Fruit fly (Drosophila melanogaster): Measurements from ENCODE around the gene Or85e.
A peak's percentile ranks its signal among the peaks of the same experiment; 100 is the strongest.

Gene Or85e

dm6 chr3R:8670529-8671491 lies 35.1 kb upstream of the Or85e start, which contains the start of gene p (continued):
- TF ChIP-seq cad (GFP tag; optimal IDR thresholded peaks at IDR 0.05): no peak
- peak; percentile 41 for TF ChIP-seq Sox102F (GFP tag; optimal IDR thresholded peaks at IDR 0.05)
- TF ChIP-seq Hmx (GFP tag; optimal IDR thresholded peaks at IDR 0.05): no peak
- TF ChIP-seq ftz-f1 (GFP tag; optimal IDR thresholded peaks at IDR 0.05): no peak
- TF ChIP-seq disco-r (GFP tag; optimal IDR thresholded peaks at IDR 0.05): no peak
- TF ChIP-seq chm (GFP tag; IDR thresholded peaks at IDR 0.05): 0 out of 2 replicates have a peak, but pooled peaks have one; percentile 32
- TF ChIP-seq CG18764 (GFP tag; optimal IDR thresholded peaks at IDR 0.05): peak; percentile 27
- no peak for TF ChIP-seq lov (optimal IDR thresholded peaks at IDR 0.05)
- TF ChIP-seq lov (GFP tag; IDR thresholded peaks at IDR 0.05): no peak
- TF ChIP-seq CG34422 (GFP tag; IDR thresholded peaks at IDR 0.05): no peak
- TF ChIP-seq YL-1 (GFP tag; optimal IDR thresholded peaks at IDR 0.05): peak; percentile 16
- TF ChIP-seq CG15479 (GFP tag; optimal IDR thresholded peaks at IDR 0.05): peak; percentile 68
- peak; percentile 25 for TF ChIP-seq CG7786 (GFP tag; optimal IDR thresholded peaks at IDR 0.05)
- peak; percentile 61 for TF ChIP-seq CG32772 (GFP tag; IDR thresholded peaks at IDR 0.05)
- TF ChIP-seq CG1602 (GFP tag; optimal IDR thresholded peaks at IDR 0.05): no peak
- peak; percentile 34 for TF ChIP-seq CG10979 (tag; optimal IDR thresholded peaks at IDR 0.05)
- TF ChIP-seq ara (GFP tag; IDR thresholded peaks at IDR 0.05): no peak
- TF ChIP-seq repo (GFP tag; optimal IDR thresholded peaks at IDR 0.05): peak; percentile 52
- TF ChIP-seq CG31365 (tag; optimal IDR thresholded peaks at IDR 0.05): no peak
- peak; percentile 71 for TF ChIP-seq CG17359 (tag; optimal IDR thresholded peaks at IDR 0.05)
- TF ChIP-seq Camta (GFP tag; optimal IDR thresholded peaks at IDR 0.05): no peak
- peak; percentile 13 for TF ChIP-seq nau (GFP tag; optimal IDR thresholded peaks at IDR 0.05)
- no peak for TF ChIP-seq Gug (GFP tag; IDR thresholded peaks at IDR 0.05)
- TF ChIP-seq Optix (GFP tag; IDR thresholded peaks at IDR 0.05): no peak
- no peak for TF ChIP-seq crp (GFP tag; optimal IDR thresholded peaks at IDR 0.05)
- TF ChIP-seq CG11695 (GFP tag; IDR thresholded peaks at IDR 0.05): peak; percentile 26; the same call in 1 of the 3 replicates
- TF ChIP-seq CG32532 (GFP tag; IDR thresholded peaks at IDR 0.05): peak; percentile 55; the same call in 1 of the 2 replicates
- TF ChIP-seq pan (optimal IDR thresholded peaks at IDR 0.05): no peak
- TF ChIP-seq pan (GFP tag; optimal IDR thresholded peaks at IDR 0.05 in 1 of 2, IDR thresholded peaks at IDR 0.05 in 1 of 2): peak in 1 of 2 experiments; percentile 45
- peak; percentile 21 for TF ChIP-seq Fer3 (tag; optimal IDR thresholded peaks at IDR 0.05)
- TF ChIP-seq Usf (GFP tag; optimal IDR thresholded peaks at IDR 0.05): no peak
- TF ChIP-seq Spps (tag; optimal IDR thresholded peaks at IDR 0.05): no peak
- TF ChIP-seq Chrac-16 (GFP tag; optimal IDR thresholded peaks at IDR 0.05): no peak
- TF ChIP-seq otp (GFP tag; IDR thresholded peaks at IDR 0.05): no peak
- TF ChIP-seq Myb (GFP tag; optimal IDR thresholded peaks at IDR 0.05): peak; percentile 32
- no peak for TF ChIP-seq Lpt (GFP tag; optimal IDR thresholded peaks at IDR 0.05)
- TF ChIP-seq crc (GFP tag; optimal IDR thresholded peaks at IDR 0.05): peak; percentile 7
- TF ChIP-seq MTF-1 (GFP tag; optimal IDR thresholded peaks at IDR 0.05; ENCODE audit: borderline replicate concordance): no peak
- TF ChIP-seq CG2116 (GFP tag; optimal IDR thresholded peaks at IDR 0.05): no peak
- 0 out of 3 replicates have a peak, but pooled peaks have one; percentile 11 for TF ChIP-seq dysf (GFP tag; IDR thresholded peaks at IDR 0.05)
- peak; percentile 37 for TF ChIP-seq CG8359 (GFP tag; optimal IDR thresholded peaks at IDR 0.05; ENCODE audit: borderline replicate concordance)
- no peak for TF ChIP-seq Ssrp (tag; optimal IDR thresholded peaks at IDR 0.05)
- peak; percentile 0 for TF ChIP-seq CG9609 (GFP tag; optimal IDR thresholded peaks at IDR 0.05)
- TF ChIP-seq Sry-δ (GFP tag; optimal IDR thresholded peaks at IDR 0.05): no peak
- TF ChIP-seq Trl (optimal IDR thresholded peaks at IDR 0.05): no peak
- peak; percentile 27 for TF ChIP-seq Trl (GFP tag; optimal IDR thresholded peaks at IDR 0.05)
- peak; percentile 61 for TF ChIP-seq BtbVII (GFP tag; optimal IDR thresholded peaks at IDR 0.05)
- TF ChIP-seq CG17385 (GFP tag; optimal IDR thresholded peaks at IDR 0.05): peak; percentile 36
- peak; percentile 40 for TF ChIP-seq CG15696 (tag; optimal IDR thresholded peaks at IDR 0.05)
- TF ChIP-seq chn (GFP tag; optimal IDR thresholded peaks at IDR 0.05): peak; percentile 36

Measured in whole organism, embryonic.